Worm (Caenorhabditis elegans): ENCODE results near the gene K10D11.5.

Gene K10D11.5

DNA sequence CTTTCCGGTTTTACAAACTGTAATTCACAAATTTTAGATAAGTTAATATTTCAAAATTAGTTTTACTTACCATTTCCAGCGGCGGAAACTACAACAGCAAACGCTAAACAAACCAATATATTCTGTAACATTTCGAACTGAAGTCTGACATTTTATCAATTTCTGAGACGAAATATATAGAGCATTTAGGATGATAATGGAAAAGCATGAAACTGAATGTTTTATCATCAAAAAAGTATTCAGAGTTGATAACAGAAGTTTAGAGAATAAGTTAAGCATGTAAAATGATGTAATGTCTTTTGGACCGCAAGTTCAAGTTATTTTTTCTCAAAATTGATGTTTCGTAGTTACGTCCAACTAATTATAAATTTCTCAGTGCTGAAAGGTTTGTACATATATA, 22.5 kb downstream of the K10D11.5 start, which contains the start of gene F55G11.2:
F55G11.2 (minus strand) TSS at position 149 of the 400 bp plus-strand sequence.
- TF ChIP-seq lsy-2 (tag; optimal IDR thresholded peaks at IDR 0.05) (no peak), skn-1 (tag; optimal IDR thresholded peaks at IDR 0.05) (peak; percentile 21), elt-1 (tag; optimal IDR thresholded peaks at IDR 0.05) (no peak), fos-1 (tag; optimal IDR thresholded peaks at IDR 0.05) (peak; percentile 82), nhr-11 (tag; optimal IDR thresholded peaks at IDR 0.05) (no peak), mdl-1 (tag; optimal IDR thresholded peaks at IDR 0.05) (no peak), nhr-10 (tag; optimal IDR thresholded peaks at IDR 0.05) (no peak), alr-1 (tag; optimal IDR thresholded peaks at IDR 0.05) (no peak)

ce11 chrIV:12967303-12967702, 24.3 kb downstream of the K10D11.5 start:
- TF ChIP-seq C34F6.9 (tag; optimal IDR thresholded peaks at IDR 0.05) (no peak), alr-1 (tag; optimal IDR thresholded peaks at IDR 0.05) (no peak), nhr-77 (tag; optimal IDR thresholded peaks at IDR 0.05) (no peak), zag-1 (tag; optimal IDR thresholded peaks at IDR 0.05) (no peak), nhr-23 (tag; optimal IDR thresholded peaks at IDR 0.05) (no peak), fos-1 (tag; optimal IDR thresholded peaks at IDR 0.05) (no peak), ceh-16 (tag; optimal IDR thresholded peaks at IDR 0.05) (no peak)

ce11 chrIV:12965074-12965473, 26.6 kb downstream of the K10D11.5 start, which contains the start of gene dod-22:
TSS of gene dod-22 (plus strand) at chrIV:12965374.
- no peak for TF ChIP-seq nhr-237 (tag; optimal IDR thresholded peaks at IDR 0.05)
- peak; percentile 21 for TF ChIP-seq fos-1 (tag; optimal IDR thresholded peaks at IDR 0.05)

ce11 chrIV:12964648-12965047, 27.0 kb downstream of the K10D11.5 start:
- TF ChIP-seq sma-9 (GFP tag; optimal IDR thresholded peaks at IDR 0.05) (peak; percentile 33), sma-9 (tag; optimal IDR thresholded peaks at IDR 0.05) (no peak), unc-62 (GFP tag; optimal IDR thresholded peaks at IDR 0.05) (no peak), nhr-6 (tag; optimal IDR thresholded peaks at IDR 0.05) (no peak), fos-1 (tag; optimal IDR thresholded peaks at IDR 0.05) (peak; percentile 56)

- TF ChIP-seq lin-39 (tag; optimal IDR thresholded peaks at IDR 0.05) (no peak), sma-9 (GFP tag; optimal IDR thresholded peaks at IDR 0.05) (peak; percentile 25), sma-9 (tag; optimal IDR thresholded peaks at IDR 0.05) (no peak), skn-1 (tag; optimal IDR thresholded peaks at IDR 0.05) (peak; percentile 43), fos-1 (tag; optimal IDR thresholded peaks at IDR 0.05) (peak; percentile 86), lsy-2 (tag; optimal IDR thresholded peaks at IDR 0.05) (no peak)
These were observed 29.1 kb downstream of the K10D11.5 start, which contains the start of gene F55G11.8 for ce11 chrIV:12962564-12962963. TSS of gene F55G11.8 (plus strand) at chrIV:12962808.

ce11 chrIV:12960136-12960535, 31.5 kb downstream of the K10D11.5 start, which contains the start of gene F55G11.7:
TSS of gene F55G11.7 (plus strand) at chrIV:12960436.
- no peak for TF ChIP-seq elt-3 (tag; optimal IDR thresholded peaks at IDR 0.05)
- TF ChIP-seq Y55F3AM.14 (GFP tag; optimal IDR thresholded peaks at IDR 0.05) = no peak
- TF ChIP-seq nhr-25 (tag; optimal IDR thresholded peaks at IDR 0.05) = no peak
- no peak for TF ChIP-seq ceh-82 (tag; optimal IDR thresholded peaks at IDR 0.05)
- no peak for TF ChIP-seq snpc-4 (tag; optimal IDR thresholded peaks at IDR 0.05)
- TF ChIP-seq nhr-237 (tag; optimal IDR thresholded peaks at IDR 0.05) = no peak
- TF ChIP-seq F13H6.1 (tag; optimal IDR thresholded peaks at IDR 0.05) = no peak
- TF ChIP-seq nhr-10 (tag; optimal IDR thresholded peaks at IDR 0.05) = no peak
- TF ChIP-seq peb-1 (tag; optimal IDR thresholded peaks at IDR 0.05) = no peak
- TF ChIP-seq mbf-1 (tag; optimal IDR thresholded peaks at IDR 0.05) = no peak
- TF ChIP-seq unc-55 (GFP tag; optimal IDR thresholded peaks at IDR 0.05) = no peak

- no peak for TF ChIP-seq unc-62 (GFP tag; optimal IDR thresholded peaks at IDR 0.05)
- no peak for TF ChIP-seq zag-1 (tag; optimal IDR thresholded peaks at IDR 0.05)
- TF ChIP-seq R02D3.7 (tag; optimal IDR thresholded peaks at IDR 0.05) = no peak
- TF ChIP-seq elt-1 (tag; optimal IDR thresholded peaks at IDR 0.05) = no peak
- TF ChIP-seq ZK546.5 (tag; optimal IDR thresholded peaks at IDR 0.05) = no peak
- no peak for TF ChIP-seq crh-2 (tag; optimal IDR thresholded peaks at IDR 0.05)
- TF ChIP-seq mab-5 (tag; optimal IDR thresholded peaks at IDR 0.05) = no peak
- no peak for TF ChIP-seq unc-55 (GFP tag; optimal IDR thresholded peaks at IDR 0.05)
- no peak for TF ChIP-seq elt-3 (tag; optimal IDR thresholded peaks at IDR 0.05)
- TF ChIP-seq blmp-1 (tag; optimal IDR thresholded peaks at IDR 0.05; ENCODE audit: insufficient read depth) = no peak
- TF ChIP-seq fos-1 (tag; optimal IDR thresholded peaks at IDR 0.05) = no peak
- no peak for TF ChIP-seq alr-1 (tag; optimal IDR thresholded peaks at IDR 0.05)
- no peak for TF ChIP-seq snpc-4 (tag; optimal IDR thresholded peaks at IDR 0.05)
- no peak for TF ChIP-seq nhr-10 (tag; optimal IDR thresholded peaks at IDR 0.05)
- TF ChIP-seq nhr-6 (tag; optimal IDR thresholded peaks at IDR 0.05) = no peak
- no peak for TF ChIP-seq dmd-4 (tag; optimal IDR thresholded peaks at IDR 0.05)
- TF ChIP-seq C34F6.9 (tag; optimal IDR thresholded peaks at IDR 0.05) = no peak
- no peak for TF ChIP-seq egl-27 (tag; optimal IDR thresholded peaks at IDR 0.05)
- no peak for TF ChIP-seq nhr-129 (tag; optimal IDR thresholded peaks at IDR 0.05)
These were observed 33.9 kb downstream of the K10D11.5 start, which contains the start of gene F55G11.6 for ce11 chrIV:12957730-12958129. TSS of gene F55G11.6 (plus strand) at chrIV:12958030.
